Worm (Caenorhabditis elegans): Measurements from ENCODE around the gene srab-25.

srab-25 gene

DNA sequence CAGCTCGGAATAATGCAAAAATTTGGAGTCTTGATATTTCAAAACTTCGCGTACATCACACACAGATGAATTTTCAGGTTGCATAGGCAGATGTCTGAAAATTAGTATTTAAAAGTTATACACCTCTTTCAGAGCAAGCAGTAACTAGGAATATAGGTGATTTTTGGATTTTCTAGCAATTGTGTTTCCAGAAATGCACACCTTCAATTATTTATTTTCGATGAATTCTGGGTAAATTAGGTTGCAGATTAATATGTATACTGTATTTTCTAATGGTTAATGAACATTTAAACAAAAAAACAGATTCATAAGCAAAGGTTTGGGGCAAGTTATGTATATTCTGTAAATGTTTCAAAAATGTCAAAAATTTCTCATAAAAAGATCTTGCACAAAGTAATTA lies at the start of gene srab-25:
TSS of gene srab-25 (minus strand) at position 101 of the 400 bp plus-strand sequence.
- TF ChIP-seq unc-62 (GFP tag; optimal IDR thresholded peaks at IDR 0.05), result no peak

DNA sequence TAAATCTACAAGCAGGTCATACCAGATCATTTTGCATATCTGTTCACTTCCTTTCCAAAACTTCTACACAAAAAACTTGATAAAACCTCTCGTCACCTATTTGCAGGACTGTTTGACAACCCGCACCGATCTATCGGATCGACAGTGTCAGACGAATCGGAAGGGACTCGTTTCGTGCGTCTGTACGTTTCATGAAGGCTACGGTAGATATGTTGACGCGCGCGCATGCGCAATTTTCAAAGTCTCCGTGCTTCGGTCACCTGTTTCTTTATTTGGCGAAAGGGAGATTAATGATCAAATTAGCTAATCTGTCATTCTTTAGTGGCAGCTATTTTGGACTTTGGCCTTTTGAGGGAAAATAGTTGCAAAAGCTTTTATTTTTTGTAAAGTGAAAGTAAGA lies 48.5 kb upstream of the srab-25 start:
- TF ChIP-seq unc-62 (GFP tag; optimal IDR thresholded peaks at IDR 0.05), result no peak

DNA sequence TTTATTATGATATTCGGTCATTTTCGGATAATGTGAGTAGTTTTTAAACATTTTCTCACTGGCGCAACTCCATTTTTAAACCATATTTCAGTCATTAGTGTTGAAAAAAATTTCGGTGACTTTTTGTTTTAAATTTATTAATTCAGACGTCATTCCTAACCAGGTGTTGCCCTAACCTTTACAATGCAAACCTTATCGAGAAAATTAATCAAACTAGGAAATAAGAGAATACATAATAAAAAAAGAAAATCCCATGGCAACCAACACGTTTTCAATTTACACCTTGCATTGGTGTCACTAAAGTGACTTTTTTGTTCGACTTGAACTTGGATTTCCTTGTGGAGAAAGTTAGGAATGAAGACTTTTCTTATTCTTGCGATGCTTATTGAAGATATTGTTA lies 47.2 kb upstream of the srab-25 start, which contains the start of gene F36H9.2:
TSS of gene F36H9.2 (plus strand) at position 301 of the 400 bp plus-strand sequence.
- no peak for TF ChIP-seq unc-62 (GFP tag; optimal IDR thresholded peaks at IDR 0.05)

DNA sequence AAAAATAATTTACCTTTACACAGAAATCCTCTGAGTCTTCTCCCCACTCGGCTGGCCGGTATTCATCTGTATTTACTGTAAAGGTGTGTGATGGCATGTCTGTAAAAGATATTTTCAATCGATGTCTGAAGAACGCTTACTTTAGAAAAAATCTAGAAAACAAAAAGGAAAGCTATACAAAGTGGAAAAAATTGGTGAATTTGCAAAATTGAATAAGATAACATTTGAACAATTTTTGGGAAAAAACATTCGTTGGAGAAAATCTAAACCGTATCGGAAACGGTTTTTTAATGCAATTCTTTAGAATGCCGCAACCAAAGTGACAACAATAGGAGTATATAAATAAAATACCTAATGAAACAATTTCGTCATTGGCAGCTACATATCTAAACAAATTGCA lies 40.9 kb upstream of the srab-25 start, which contains the start of gene F36H9.5:
TSS of gene F36H9.5 (minus strand) at position 101 of the 400 bp plus-strand sequence.
- TF ChIP-seq unc-62 (GFP tag; optimal IDR thresholded peaks at IDR 0.05), result no peak

DNA sequence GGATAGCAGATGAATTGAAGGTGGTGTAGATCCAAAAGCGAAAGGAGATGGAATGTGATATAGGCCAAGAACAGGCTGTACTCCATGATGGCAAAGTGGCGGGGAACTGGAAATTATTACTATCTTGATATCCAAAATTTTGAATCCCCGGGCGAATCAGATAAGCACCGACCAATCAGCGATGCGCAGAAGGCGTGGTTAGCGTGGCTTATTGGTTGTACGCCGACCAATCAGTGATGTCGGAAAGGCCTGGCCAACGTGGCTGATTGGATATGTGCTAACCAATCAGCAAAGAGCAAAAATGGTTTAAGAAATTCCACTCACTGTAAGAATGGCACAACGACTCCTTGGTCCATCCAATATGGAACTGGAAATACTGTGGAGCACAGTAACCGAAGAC lies 39.0 kb upstream of the srab-25 start:
- TF ChIP-seq unc-62 (GFP tag; optimal IDR thresholded peaks at IDR 0.05), result no peak

DNA sequence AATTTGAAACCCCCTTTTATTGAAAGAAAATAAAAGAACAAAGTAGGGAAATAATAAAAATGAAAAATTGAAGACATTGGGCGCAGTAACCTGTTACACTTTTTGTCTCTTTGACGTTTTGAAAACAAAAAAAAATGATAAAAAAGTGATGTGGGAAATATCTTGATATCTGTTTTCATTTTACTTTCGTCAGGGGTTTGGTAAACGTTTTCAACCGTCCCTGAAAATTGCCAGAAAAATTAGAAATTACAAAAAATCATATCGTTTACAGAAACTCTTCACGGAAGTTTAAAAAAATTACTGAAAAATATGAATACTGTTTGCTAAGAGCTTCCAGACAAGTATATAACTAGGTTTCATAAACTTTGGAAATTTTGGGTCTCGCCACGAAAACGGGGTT lies 38.2 kb upstream of the srab-25 start, which contains the start of gene F36H9.4:
TSS of gene F36H9.4 (minus strand) at position 101 of the 400 bp plus-strand sequence.
- TF ChIP-seq unc-62 (GFP tag; optimal IDR thresholded peaks at IDR 0.05), result no peak

DNA sequence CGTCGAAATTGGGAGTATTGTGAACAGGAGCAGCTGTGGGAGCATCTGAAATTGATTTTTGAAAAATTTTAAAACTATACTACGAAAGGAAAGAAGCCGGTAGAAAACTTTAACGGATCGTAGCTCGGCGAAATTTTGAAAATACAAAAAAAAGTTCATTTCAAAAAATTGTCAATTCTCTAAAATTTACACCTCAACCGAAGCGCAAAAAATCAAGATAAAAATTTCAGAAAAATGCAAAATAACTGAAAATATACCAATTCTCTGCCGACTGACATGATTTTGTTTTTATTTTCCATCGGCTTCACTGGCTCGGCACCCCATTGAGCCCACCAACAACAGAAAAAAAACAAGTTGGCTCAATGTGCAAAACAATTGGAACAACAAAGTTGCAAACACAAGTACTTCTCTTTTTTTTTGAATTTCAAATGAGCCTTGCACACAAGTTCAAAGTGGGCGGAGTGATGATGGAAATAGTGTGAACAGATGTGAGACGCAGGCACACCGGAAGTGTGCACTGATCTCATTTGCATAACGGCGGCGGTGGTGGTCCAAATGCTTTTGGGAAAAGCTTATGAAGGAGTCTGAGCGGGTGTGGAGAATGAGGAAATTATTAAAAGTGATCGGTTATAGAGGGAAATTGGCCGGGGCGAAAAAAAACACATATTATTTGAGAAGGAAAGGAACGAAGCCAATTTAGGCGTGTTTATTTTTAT lies 34.1 kb upstream of the srab-25 start, which contains the start of gene F36H9.7:
TSS of gene F36H9.7 (minus strand) at position 51 of the 716 bp plus-strand sequence.
- no peak for TF ChIP-seq unc-62 (GFP tag; optimal IDR thresholded peaks at IDR 0.05)

DNA sequence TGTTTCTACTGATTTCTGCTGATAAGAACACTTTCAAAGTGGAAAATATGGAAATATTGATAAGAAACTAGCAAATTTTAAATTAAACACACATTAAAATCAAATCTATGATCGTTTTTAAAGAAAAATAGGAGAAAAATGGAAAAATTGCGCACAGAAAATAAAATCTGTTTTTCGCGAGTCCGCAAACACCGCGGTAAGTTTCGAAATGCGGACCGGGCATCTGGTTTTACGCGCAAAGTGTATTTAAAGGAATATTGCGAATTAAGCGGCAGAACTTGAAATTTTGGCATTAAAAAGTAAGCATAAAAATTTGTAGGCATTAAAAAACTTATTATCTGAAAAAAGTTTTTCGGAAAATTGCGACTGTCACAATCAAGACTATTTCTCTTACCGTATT lies 32.1 kb upstream of the srab-25 start:
- TF ChIP-seq unc-62 (GFP tag; optimal IDR thresholded peaks at IDR 0.05), result no peak

DNA sequence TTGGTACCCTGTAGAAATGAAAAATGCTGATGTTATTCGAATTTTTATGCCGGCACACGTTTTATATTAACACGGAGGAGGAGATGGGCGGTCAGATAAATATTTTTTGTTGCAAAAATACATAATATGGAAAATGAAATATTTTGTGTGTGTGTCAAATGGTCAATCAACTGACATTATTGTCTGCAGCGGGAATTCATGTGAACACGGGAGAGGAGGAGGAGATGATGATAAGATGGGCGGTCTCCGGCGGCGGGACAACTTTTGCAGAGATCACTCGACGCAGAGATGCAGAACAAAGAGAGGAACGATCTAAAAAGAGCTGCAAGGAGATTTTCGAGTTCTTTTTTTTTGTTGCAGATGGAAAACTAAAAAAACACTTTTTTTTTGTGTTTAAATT lies 30.8 kb upstream of the srab-25 start, which contains the start of gene dhs-13:
TSS of gene dhs-13 (minus strand) at position 8 of the 400 bp plus-strand sequence.
- TF ChIP-seq unc-62 (GFP tag; optimal IDR thresholded peaks at IDR 0.05), result no peak

DNA sequence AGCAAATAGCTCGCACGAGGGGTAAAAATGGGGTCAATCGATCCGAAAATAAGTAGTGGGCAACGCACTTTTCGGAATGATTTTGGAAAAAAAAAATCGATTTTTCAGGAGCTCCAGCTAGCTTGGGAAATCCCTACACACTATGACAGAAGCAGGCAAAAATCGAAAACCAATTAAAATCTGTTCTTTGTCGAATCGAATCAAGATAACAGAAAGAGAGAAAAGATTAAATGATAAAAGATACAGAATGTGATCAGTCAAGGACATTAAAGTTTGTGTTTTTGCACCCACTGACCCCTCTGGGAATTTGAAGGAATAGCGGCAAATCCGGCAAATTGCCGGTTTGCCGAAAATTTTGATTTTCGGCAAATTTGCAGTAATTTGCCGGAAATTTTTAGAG lies 26.5 kb upstream of the srab-25 start:
- no peak for TF ChIP-seq unc-62 (GFP tag; optimal IDR thresholded peaks at IDR 0.05)

DNA sequence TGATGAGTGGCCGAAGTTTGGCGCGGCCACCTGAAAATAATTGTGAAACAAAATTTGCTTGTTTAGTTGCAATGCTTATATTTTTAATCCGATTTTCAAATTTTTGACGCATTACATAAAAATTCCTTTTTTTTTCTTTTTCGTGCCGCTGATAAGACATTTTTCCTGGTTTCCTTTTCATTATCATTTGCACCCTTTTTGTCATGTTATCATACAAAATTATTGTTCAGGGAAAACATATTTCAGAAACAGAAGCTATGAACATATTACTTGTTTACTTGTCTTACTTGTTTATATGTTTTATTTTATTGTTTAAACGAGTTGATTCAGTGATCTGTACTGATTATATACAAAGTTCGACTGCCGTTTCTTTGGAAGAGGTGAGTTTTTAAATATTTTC lies 19.7 kb upstream of the srab-25 start, which contains the start of gene clec-205:
TSS of gene clec-205 (plus strand) at position 212 of the 400 bp plus-strand sequence.
- TF ChIP-seq unc-62 (GFP tag; optimal IDR thresholded peaks at IDR 0.05), result no peak

DNA sequence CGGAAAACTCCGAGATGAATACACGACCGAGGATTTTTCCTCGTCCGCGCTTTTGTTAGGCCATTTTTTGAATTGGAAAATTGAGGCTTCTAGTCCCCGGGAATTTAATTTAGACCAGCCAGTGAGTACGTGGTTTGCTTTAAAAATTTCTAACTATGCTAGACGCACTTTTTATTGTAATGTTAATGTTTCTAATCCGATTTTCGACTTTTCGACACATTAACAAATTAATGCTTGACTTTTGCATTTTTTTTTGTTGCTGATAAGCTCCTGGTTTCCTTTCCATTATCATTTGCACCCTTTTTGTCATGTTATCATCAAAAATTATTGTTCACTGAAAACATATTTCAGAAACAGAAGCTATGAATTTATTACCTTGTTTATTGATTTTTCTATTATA lies 15.9 kb upstream of the srab-25 start, which contains the start of gene clec-204:
TSS of gene clec-204 (plus strand) at position 301 of the 400 bp plus-strand sequence.
- TF ChIP-seq unc-62 (GFP tag; optimal IDR thresholded peaks at IDR 0.05), result no peak

DNA sequence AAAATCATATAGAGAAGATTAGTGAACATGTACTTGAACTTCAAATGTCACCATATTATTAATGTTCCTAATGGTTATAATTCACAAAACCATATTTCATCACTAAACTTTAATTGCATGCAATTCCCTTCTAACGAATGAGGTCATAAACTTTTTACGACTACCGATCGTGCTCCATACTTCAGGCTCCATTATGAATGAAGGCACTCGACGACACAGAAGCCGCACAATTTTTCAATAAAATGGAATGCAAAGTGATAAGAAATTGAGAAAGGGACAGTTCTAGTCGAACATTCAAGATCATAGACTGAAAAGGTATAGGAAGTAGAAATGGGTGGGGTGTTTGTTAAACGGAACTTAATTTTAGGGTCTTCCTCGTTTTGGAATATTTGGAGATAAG lies 15.1 kb upstream of the srab-25 start:
- TF ChIP-seq unc-62 (GFP tag; optimal IDR thresholded peaks at IDR 0.05), result no peak

DNA sequence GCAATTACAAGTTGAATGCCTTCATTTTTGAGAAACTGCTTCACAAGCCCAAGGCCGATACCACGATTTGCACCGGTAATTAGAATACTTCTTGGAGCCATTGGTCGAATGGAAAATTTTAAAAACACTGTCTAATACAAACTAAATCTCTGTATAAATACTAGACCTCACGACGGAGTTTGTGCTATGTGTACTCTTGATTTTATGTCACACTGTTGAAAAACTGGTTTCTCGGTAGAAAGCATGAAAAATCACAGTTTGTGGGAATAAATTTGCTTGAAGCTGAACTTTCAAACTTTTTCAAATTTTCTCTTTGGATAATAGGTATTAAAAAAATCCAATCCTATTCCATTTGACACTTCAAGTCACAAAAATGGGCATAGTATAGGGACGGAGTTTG lies 14.6 kb upstream of the srab-25 start, which contains the start of gene ZK697.14:
TSS of gene ZK697.14 (minus strand) at position 101 of the 400 bp plus-strand sequence.
- TF ChIP-seq unc-62 (GFP tag; optimal IDR thresholded peaks at IDR 0.05), result no peak

DNA sequence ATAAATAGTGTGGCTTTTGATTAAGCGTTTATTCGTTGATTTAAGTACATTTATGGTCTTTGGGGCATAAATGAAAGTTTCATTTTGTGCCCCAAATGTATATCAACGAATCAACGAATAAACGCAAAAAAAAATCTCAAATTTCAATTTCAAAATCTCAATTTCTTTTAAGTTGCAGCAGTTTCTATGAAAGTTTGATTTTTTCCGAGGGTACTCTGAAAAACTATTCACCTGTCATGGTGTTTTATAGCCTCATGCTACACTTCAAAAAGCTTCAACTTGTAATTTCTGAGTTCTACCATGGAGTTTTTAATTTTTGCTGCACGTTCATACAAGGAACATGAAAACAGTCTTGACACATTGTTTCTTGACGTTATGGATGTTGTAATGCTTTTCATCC lies 11.5 kb upstream of the srab-25 start, which contains the start of gene ZK697.1:
TSS of gene ZK697.1 (plus strand) at position 301 of the 400 bp plus-strand sequence.
- no peak for TF ChIP-seq unc-62 (GFP tag; optimal IDR thresholded peaks at IDR 0.05)

DNA sequence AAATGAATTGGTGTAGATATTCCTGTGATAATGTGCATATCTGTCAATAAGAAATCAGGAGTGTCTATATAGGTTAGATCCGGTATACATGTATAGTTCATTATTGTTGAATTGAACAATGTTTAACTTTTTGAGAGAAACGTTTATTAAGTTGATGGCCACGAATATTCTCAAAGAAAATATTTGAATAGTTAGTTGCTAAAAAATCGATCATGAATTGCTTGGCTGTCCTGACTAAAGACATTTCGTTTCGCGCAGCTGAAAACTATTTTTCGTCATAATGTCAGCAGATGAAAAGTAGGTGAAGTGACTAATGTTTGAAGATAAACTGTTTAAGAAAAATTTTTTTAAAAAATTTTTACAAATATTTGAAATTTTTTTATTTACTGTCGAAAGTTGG lies 10.5 kb upstream of the srab-25 start, which contains the start of gene srh-199:
TSS of gene srh-199 (minus strand) at position 101 of the 400 bp plus-strand sequence.
- TF ChIP-seq unc-62 (GFP tag; optimal IDR thresholded peaks at IDR 0.05), result no peak

DNA sequence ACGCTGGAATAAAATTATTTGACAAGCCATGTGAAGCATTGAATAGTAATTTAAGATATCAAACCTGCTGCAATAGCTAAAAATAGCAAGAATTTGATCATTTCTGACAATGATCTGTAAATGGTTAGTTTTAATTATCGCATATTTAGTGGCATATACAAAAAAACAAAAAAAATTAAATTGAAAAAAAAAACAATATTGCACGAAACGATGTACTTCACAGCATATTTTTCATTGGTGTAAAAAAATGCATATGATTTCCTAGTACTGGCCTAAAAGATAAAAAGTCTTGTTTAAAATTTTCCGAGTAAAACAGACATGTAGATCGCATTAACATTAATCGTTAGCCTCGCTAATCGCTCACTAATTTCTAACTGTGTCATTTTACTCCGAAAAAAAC lies 8.1 kb upstream of the srab-25 start, which contains the start of gene ZK697.8:
TSS of gene ZK697.8 (minus strand) at position 101 of the 400 bp plus-strand sequence.
- no peak for TF ChIP-seq unc-62 (GFP tag; optimal IDR thresholded peaks at IDR 0.05)
